Fruit fly (Drosophila melanogaster): ENCODE data around the gene CG2991.

CG2991 gene

DNA sequence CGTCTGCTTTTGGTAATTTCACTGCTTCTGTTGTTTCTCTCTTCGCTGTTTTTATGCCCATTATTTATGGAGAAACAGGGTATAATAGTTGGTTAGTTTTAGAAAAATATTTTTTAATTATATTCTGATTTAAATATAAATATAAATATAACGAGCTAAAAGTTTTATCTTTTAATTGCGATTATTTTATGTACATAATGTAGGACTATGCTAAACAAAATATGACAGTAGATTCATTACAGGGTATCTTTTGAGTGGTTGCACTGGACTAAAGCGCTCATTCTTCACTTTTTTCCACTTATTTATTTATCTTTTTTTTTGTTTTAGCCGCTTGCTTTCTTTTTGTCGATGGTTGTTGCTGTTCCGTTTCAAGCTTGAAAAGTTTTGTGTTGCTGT, 48.1 kb downstream of the CG2991 start (continued):
- TF ChIP-seq Met (GFP tag; optimal IDR thresholded peaks at IDR 0.05), result peak; percentile 61
- TF ChIP-seq CG1621 (tag; optimal IDR thresholded peaks at IDR 0.05), result no peak
- no peak for TF ChIP-seq fd59A (GFP tag; optimal IDR thresholded peaks at IDR 0.05)
- TF ChIP-seq Eip93F (GFP tag; optimal IDR thresholded peaks at IDR 0.05), result peak; percentile 25
- peak; percentile 71 for TF ChIP-seq eg (GFP tag; IDR thresholded peaks at IDR 0.05)
- TF ChIP-seq achi (GFP tag; optimal IDR thresholded peaks at IDR 0.05), result peak; percentile 81
- TF ChIP-seq ss (GFP tag; optimal IDR thresholded peaks at IDR 0.05), result peak in 1 of 2 experiments; percentile 43
- TF ChIP-seq CG16779 (tag; optimal IDR thresholded peaks at IDR 0.05), result peak; percentile 7
- TF ChIP-seq Sox15 (GFP tag; optimal IDR thresholded peaks at IDR 0.05), result peak; percentile 67
- peak; percentile 80 for TF ChIP-seq esn (GFP tag; optimal IDR thresholded peaks at IDR 0.05)
- TF ChIP-seq Eip78C (GFP tag), result peak; percentile 90
- peak; percentile 29 for TF ChIP-seq lz (GFP tag; optimal IDR thresholded peaks at IDR 0.05)
- TF ChIP-seq Ets21C (GFP tag; optimal IDR thresholded peaks at IDR 0.05), result no peak
- TF ChIP-seq Blimp-1 (GFP tag; optimal IDR thresholded peaks at IDR 0.05), result no peak
- TF ChIP-seq CG15336 (GFP tag; IDR thresholded peaks at IDR 0.05), result peak; percentile 82
- peak; percentile 45 for TF ChIP-seq Lpt (GFP tag; optimal IDR thresholded peaks at IDR 0.05)
- TF ChIP-seq Ets96B (tag; optimal IDR thresholded peaks at IDR 0.05), result peak; percentile 37
- TF ChIP-seq CG6854 (GFP tag; optimal IDR thresholded peaks at IDR 0.05), result no peak
- TF ChIP-seq svp (GFP tag), result peak; percentile 72
- peak; percentile 12 for TF ChIP-seq dac (GFP tag; optimal IDR thresholded peaks at IDR 0.05)
- no peak for TF ChIP-seq Sox14 (GFP tag; optimal IDR thresholded peaks at IDR 0.05)
- TF ChIP-seq CG6276 (GFP tag; optimal IDR thresholded peaks at IDR 0.05), result peak; percentile 36
- TF ChIP-seq CG9139 (GFP tag; optimal IDR thresholded peaks at IDR 0.05), result no peak
- TF ChIP-seq salr (GFP tag; optimal IDR thresholded peaks at IDR 0.05), result peak in 1 of 2 experiments; percentile 64
- no peak for TF ChIP-seq vri (GFP tag; optimal IDR thresholded peaks at IDR 0.05)
- peak; percentile 79 for TF ChIP-seq CG32006 (GFP tag; optimal IDR thresholded peaks at IDR 0.05)
- TF ChIP-seq Hr39 (GFP tag; optimal IDR thresholded peaks at IDR 0.05), result peak; percentile 41
- TF ChIP-seq CG4318 (GFP tag; optimal IDR thresholded peaks at IDR 0.05), result peak; percentile 35
- TF ChIP-seq CG10669 (GFP tag; optimal IDR thresholded peaks at IDR 0.05), result peak; percentile 37
- TF ChIP-seq CG8319 (GFP tag; optimal IDR thresholded peaks at IDR 0.05), result peak; percentile 40
- peak; percentile 34 for TF ChIP-seq Eip75B (GFP tag; optimal IDR thresholded peaks at IDR 0.05)
- TF ChIP-seq CG11902 (GFP tag; optimal IDR thresholded peaks at IDR 0.05), result peak; percentile 43
- TF ChIP-seq pdm3 (GFP tag; optimal IDR thresholded peaks at IDR 0.05), result peak; percentile 64
- TF ChIP-seq dsx (GFP tag; optimal IDR thresholded peaks at IDR 0.05; ENCODE audit: poor library complexity, severe bottlenecking), result peak; percentile 45
- peak; percentile 40 for TF ChIP-seq Smox (GFP tag; optimal IDR thresholded peaks at IDR 0.05)
- TF ChIP-seq CG3032 (tag; optimal IDR thresholded peaks at IDR 0.05), result peak; percentile 37
- peak; percentile 58 for TF ChIP-seq topi (GFP tag; optimal IDR thresholded peaks at IDR 0.05)

DNA sequence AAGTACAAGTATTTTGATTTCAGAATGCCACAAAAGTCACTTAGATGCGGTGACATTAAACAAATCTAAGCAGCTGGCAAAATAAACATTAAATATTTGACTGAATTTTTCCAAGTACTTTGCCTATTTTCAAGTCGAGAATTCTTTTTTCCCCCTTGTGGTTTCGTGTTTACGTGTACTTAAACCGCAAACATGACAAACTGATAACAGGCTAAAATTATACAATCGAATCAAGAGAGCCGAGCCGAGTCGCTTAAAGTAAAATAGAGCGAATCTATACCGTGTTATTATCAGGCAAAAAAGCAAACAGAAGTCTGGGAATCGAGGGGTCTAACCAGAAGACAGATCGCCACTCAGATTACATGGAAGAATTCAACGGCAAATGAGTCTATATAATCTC, 49.2 kb downstream of the CG2991 start:
- TF ChIP-seq OdsH (GFP tag; optimal IDR thresholded peaks at IDR 0.05) (no peak), Eip78C (GFP tag) (peak; percentile 12), vri (GFP tag; optimal IDR thresholded peaks at IDR 0.05) (peak; percentile 59), CG32006 (GFP tag; optimal IDR thresholded peaks at IDR 0.05) (no peak), eg (GFP tag; IDR thresholded peaks at IDR 0.05) (0 out of 3 replicates have a peak, but pooled peaks have one; percentile 25), fkh (GFP tag; optimal IDR thresholded peaks at IDR 0.05) (peak; percentile 74), CG4318 (GFP tag; optimal IDR thresholded peaks at IDR 0.05) (no peak), Sox15 (GFP tag; optimal IDR thresholded peaks at IDR 0.05) (no peak), Smox (GFP tag; optimal IDR thresholded peaks at IDR 0.05) (no peak)

- TF ChIP-seq fkh (GFP tag; optimal IDR thresholded peaks at IDR 0.05) (peak; percentile 23), dsx (GFP tag; optimal IDR thresholded peaks at IDR 0.05; ENCODE audit: poor library complexity, severe bottlenecking) (no peak), lz (GFP tag; optimal IDR thresholded peaks at IDR 0.05) (no peak), Sox102F (GFP tag; optimal IDR thresholded peaks at IDR 0.05) (no peak), CG11902 (GFP tag; optimal IDR thresholded peaks at IDR 0.05) (no peak), Sox15 (GFP tag; optimal IDR thresholded peaks at IDR 0.05) (no peak), svp (GFP tag) (no peak), OdsH (GFP tag; optimal IDR thresholded peaks at IDR 0.05) (no peak), Hr4 (GFP tag; optimal IDR thresholded peaks at IDR 0.05) (no peak), acj6 (GFP tag; optimal IDR thresholded peaks at IDR 0.05) (no peak), ss (GFP tag; optimal IDR thresholded peaks at IDR 0.05) (peak in 1 of 2 experiments; percentile 78), CG7368 (GFP tag; optimal IDR thresholded peaks at IDR 0.05) (no peak), Ets96B (tag; optimal IDR thresholded peaks at IDR 0.05) (no peak), CG11762 (GFP tag; optimal IDR thresholded peaks at IDR 0.05; ENCODE audit: insufficient read depth) (no peak)
These were observed 50.8 kb downstream of the CG2991 start for dm6 chr2L:2907776-2908175.
